Worm (Caenorhabditis elegans) whole organism, L4 larva: ENCODE data around the gene str-84.

Source experiments
- ZK546.5 ChIP-seq, 2 experiments: sonication (generic microtip); optimal IDR thresholded peaks; 2 replicates each; lab custom pipeline; 2017; ENCODE audit warnings: missing biosample characterization in 2 of 2, missing genetic modification characterization in 2 of 2
- arid-1 ChIP-seq: fragments of 200-800 bp; sonication (Bioruptor generic); conservative IDR thresholded peaks from 2 replicates; pipeline ENCODE4 v1.3.6; 2022; ENCODE audit warnings: missing genetic modification reagents, missing genetic modification characterization, missing compliant biosample characterization
- ceh-32 ChIP-seq: sonication (generic microtip); optimal IDR thresholded peaks from 2 replicates; lab custom pipeline; 2016; ENCODE audit warnings: mild to moderate bottlenecking, missing genetic modification characterization, missing compliant biosample characterization; ENCODE audit not compliant: poor library complexity
- ces-1 ChIP-seq: fragments of 150-350 bp; sonication (generic microtip); optimal IDR thresholded peaks from 4 replicates; lab custom pipeline; 2014; ENCODE audit warnings: missing biosample characterization, missing genetic modification reagents, missing genetic modification characterization
- daf-12 ChIP-seq: fragments of 150-350 bp; optimal IDR thresholded peaks from 2 replicates; lab custom pipeline; 2014; ENCODE audit warnings: missing biosample characterization, missing genetic modification reagents, missing genetic modification characterization
- fos-1 ChIP-seq: fragments of 150-350 bp; optimal IDR thresholded peaks from 2 replicates; lab custom pipeline; 2014; ENCODE audit warnings: missing biosample characterization, missing genetic modification characterization
- hlh-11 ChIP-seq: fragments of 200-800 bp; sonication (Bioruptor generic); optimal IDR thresholded peaks from 2 replicates; lab custom pipeline; 2018; ENCODE audit warnings: mild to moderate bottlenecking, missing genetic modification characterization, missing compliant biosample characterization
- nhr-10 ChIP-seq: fragments of 150-350 bp; optimal IDR thresholded peaks from 2 replicates; lab custom pipeline; 2014; ENCODE audit warnings: missing biosample characterization, missing genetic modification characterization
- nhr-111 ChIP-seq: fragments of 200-800 bp; sonication (Bioruptor generic); optimal IDR thresholded peaks from 2 replicates; lab custom pipeline; 2018; ENCODE audit warnings: mild to moderate bottlenecking, missing genetic modification characterization, missing compliant biosample characterization
- nhr-77 ChIP-seq: fragments of 150-350 bp; optimal IDR thresholded peaks from 2 replicates; lab custom pipeline; 2014; ENCODE audit warnings: missing biosample characterization, missing genetic modification characterization
- skn-1 ChIP-seq: fragments of 150-350 bp; optimal IDR thresholded peaks from 2 replicates; lab custom pipeline; 2014; ENCODE audit warnings: missing biosample characterization, missing genetic modification characterization
- snpc-4 ChIP-seq: fragments of 150-350 bp; optimal IDR thresholded peaks from 2 replicates; lab custom pipeline; 2014; ENCODE audit warnings: missing biosample characterization, missing genetic modification characterization
- unc-130 ChIP-seq: sonication (generic microtip); optimal IDR thresholded peaks from 2 replicates; lab custom pipeline; 2016; ENCODE audit warnings: missing genetic modification reagents, missing genetic modification characterization, missing compliant biosample characterization
- unc-62 ChIP-seq, 3 experiments: fragments of 150-350 bp in 1 of 3; sonication (generic microtip); optimal IDR thresholded peaks in 2 of 3; peaks in 1 of 3; 1 replicate in 1 of 3; 2 replicates in 2 of 3; lab custom pipeline; 2014 to 2017; ENCODE audit warnings: missing biosample characterization in 3 of 3, missing genetic modification characterization in 3 of 3, missing genetic modification reagents in 3 of 3, missing genotype in 1 of 3

DNA sequence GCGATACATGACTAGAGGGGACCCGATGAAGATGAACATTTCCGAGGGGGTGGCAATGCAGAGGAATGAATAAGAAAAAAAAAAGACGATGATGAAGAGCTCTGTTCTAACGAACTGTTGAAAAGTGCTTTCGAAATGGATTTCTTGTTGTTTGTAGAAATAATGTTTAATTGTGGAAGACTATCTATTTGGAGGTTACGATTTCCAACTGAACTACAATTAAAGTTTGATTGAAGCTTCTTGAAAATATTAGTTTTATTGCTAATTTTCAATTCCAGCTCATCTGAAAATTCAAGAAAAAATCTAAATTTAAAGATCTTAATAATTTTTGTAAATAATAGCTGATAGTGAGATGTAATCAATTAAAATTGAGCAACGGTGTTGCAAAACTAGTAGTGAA is 36.3 kb downstream of the str-84 start:
- TF ChIP-seq fos-1 (tag; lab: Kevin White, UChicago) (no peak), daf-12 (tag; lab: Kevin White, UChicago) (no peak), ZK546.5 (tag; optimal IDR thresholded peaks at IDR 0.05; lab: Kevin White, UChicago) (no peak), skn-1 (tag; lab: Kevin White, UChicago) (no peak), ces-1 (GFP tag; lab: Kevin White, UChicago) (no peak), nhr-10 (tag; lab: Kevin White, UChicago) (no peak), ceh-32 (no peak), unc-62 (GFP tag; optimal IDR thresholded peaks at IDR 0.05 in 1 of 2; lab: Kevin White, UChicago) (no peak), unc-62 (tag; optimal IDR thresholded peaks at IDR 0.05; lab: Kevin White, UChicago) (no peak), snpc-4 (tag; lab: Kevin White, UChicago) (no peak), unc-130 (no peak), hlh-11 (no peak), nhr-111 (GFP tag; lab: Kevin White, UChicago) (no peak), arid-1 (no peak), nhr-77 (tag; lab: Kevin White, UChicago) (no peak)
